Fruit fly (Drosophila melanogaster) whole organism, embryonic: ENCODE measurements around the gene DCTN6-p27.
A peak's percentile ranks its signal among the peaks of the same experiment; 100 is the strongest.

Source experiments
- Adf1 ChIP-seq: fragments of 200-800 bp; sonication (Bioruptor generic); IDR thresholded peaks from 2 replicates; pipeline ENCODE4 v1.3.6; 2022; ENCODE audit warnings: missing biosample characterization, missing genetic modification characterization
- CG10959 ChIP-seq: fragments of 200-800 bp; sonication (Bioruptor generic); IDR thresholded peaks from 2 replicates; pipeline ENCODE4 v1.3.6; 2022; ENCODE audit warnings: missing biosample characterization, missing genetic modification characterization
- CG12071 ChIP-seq: fragments of 200-800 bp; sonication (Bioruptor generic); optimal IDR thresholded peaks from 3 replicates; lab custom pipeline; 2018; ENCODE audit warnings: missing biosample characterization, mild to moderate bottlenecking, missing genetic modification characterization
- CG1233 ChIP-seq: fragments of 200-800 bp; sonication (Bioruptor generic); optimal IDR thresholded peaks from 4 replicates; lab custom pipeline; 2018; ENCODE audit warnings: missing biosample characterization, mild to moderate bottlenecking, missing genetic modification characterization
- CG12659 ChIP-seq: fragments of 200-800 bp; sonication (Bioruptor generic); optimal IDR thresholded peaks from 3 replicates; lab custom pipeline; 2017; ENCODE audit warnings: mild to moderate bottlenecking, missing biosample characterization, missing genetic modification reagents, missing genetic modification characterization
- CG15269 ChIP-seq: fragments of 200-800 bp; sonication (Bioruptor generic); optimal IDR thresholded peaks from 2 replicates; lab custom pipeline; 2018; ENCODE audit warnings: missing biosample characterization, mild to moderate bottlenecking, missing genetic modification characterization, moderate library complexity
- CG1602 ChIP-seq: fragments of 200-800 bp; sonication (Bioruptor generic); optimal IDR thresholded peaks from 3 replicates; lab custom pipeline; 2016; ENCODE audit warnings: missing biosample characterization, missing genetic modification characterization
- CG16779 ChIP-seq: fragments of 200-800 bp; sonication (Bioruptor generic); IDR thresholded peaks from 2 replicates; pipeline ENCODE4 v1.3.6; 2022; ENCODE audit warnings: missing biosample characterization, missing genetic modification characterization
- CG16863 ChIP-seq: fragments of 200-800 bp; sonication (Bioruptor generic); optimal IDR thresholded peaks from 3 replicates; lab custom pipeline; 2016; ENCODE audit warnings: missing biosample characterization, missing genetic modification characterization
- CG17568 ChIP-seq: fragments of 200-800 bp; sonication (Bioruptor generic); optimal IDR thresholded peaks from 2 replicates; lab custom pipeline; 2018; ENCODE audit warnings: missing biosample characterization, mild to moderate bottlenecking, missing genetic modification characterization, moderate library complexity
- CG18599 ChIP-seq: fragments of 200-800 bp; sonication (Bioruptor generic); optimal IDR thresholded peaks from 3 replicates; lab custom pipeline; 2017; ENCODE audit warnings: missing biosample characterization, missing genetic modification characterization, mild to moderate bottlenecking, moderate library complexity, missing genetic modification reagents
- CG31224 ChIP-seq: fragments of 200-800 bp; sonication (Bioruptor generic); IDR thresholded peaks from 2 replicates; pipeline ENCODE4 v1.3.6; 2022; ENCODE audit warnings: missing biosample characterization, missing genetic modification characterization
- CG31388 ChIP-seq: fragments of 200-800 bp; sonication (Bioruptor generic); optimal IDR thresholded peaks from 2 replicates; lab custom pipeline; 2016; ENCODE audit warnings: missing biosample characterization, missing genetic modification characterization
- CG3838 ChIP-seq: fragments of 200-800 bp; sonication (Bioruptor generic); optimal IDR thresholded peaks from 3 replicates; lab custom pipeline; 2016; ENCODE audit warnings: missing biosample characterization, missing genetic modification characterization
- CG43689 ChIP-seq: fragments of 200-800 bp; sonication (Bioruptor generic); IDR thresholded peaks from 2 replicates; pipeline ENCODE4 v1.3.6; 2022; ENCODE audit warnings: missing biosample characterization, missing genetic modification characterization
- CG4730 ChIP-seq: fragments of 200-800 bp; sonication (Bioruptor generic); IDR thresholded peaks from 2 replicates; pipeline ENCODE4 v1.3.6; 2022; ENCODE audit warnings: missing biosample characterization, missing genetic modification characterization
- CG5180 ChIP-seq: fragments of 200-800 bp; sonication (Bioruptor generic); optimal IDR thresholded peaks from 3 replicates; lab custom pipeline; 2017; ENCODE audit warnings: missing biosample characterization, missing genetic modification characterization, mild to moderate bottlenecking, moderate library complexity, missing genetic modification reagents
- CG6254 ChIP-seq: fragments of 200-800 bp; sonication (Bioruptor generic); optimal IDR thresholded peaks from 3 replicates; lab custom pipeline; 2017; ENCODE audit warnings: mild to moderate bottlenecking, missing biosample characterization, missing genetic modification reagents, missing genetic modification characterization
- CG7928 ChIP-seq: fragments of 200-800 bp; sonication (Bioruptor generic); optimal IDR thresholded peaks from 2 replicates; lab custom pipeline; 2017; ENCODE audit warnings: missing biosample characterization, mild to moderate bottlenecking, missing genetic modification characterization
- Drgx ChIP-seq: fragments of 200-800 bp; sonication (Bioruptor generic); IDR thresholded peaks from 2 replicates; pipeline ENCODE4 v1.3.6; 2022; ENCODE audit warnings: missing biosample characterization, missing genetic modification characterization
- ERR ChIP-seq: fragments of 200-800 bp; sonication (Bioruptor generic); optimal IDR thresholded peaks from 2 replicates; lab custom pipeline; 2016; ENCODE audit warnings: missing biosample characterization, missing genetic modification characterization
- Fer2 ChIP-seq: fragments of 200-800 bp; sonication (Bioruptor generic); optimal IDR thresholded peaks from 2 replicates; lab custom pipeline; 2018; ENCODE audit warnings: missing biosample characterization, mild to moderate bottlenecking, missing genetic modification characterization, moderate library complexity
- Gsc ChIP-seq: fragments of 200-800 bp; sonication (Bioruptor generic); IDR thresholded peaks from 2 replicates; pipeline ENCODE4 v1.3.6; 2022; ENCODE audit warnings: missing biosample characterization, missing genetic modification characterization
- HLH3B ChIP-seq: fragments of 200-800 bp; sonication (Bioruptor generic); IDR thresholded peaks from 2 replicates; pipeline ENCODE4 v1.3.6; 2022; ENCODE audit warnings: missing biosample characterization, missing genetic modification characterization
- Hmr ChIP-seq: fragments of 200-800 bp; sonication (Bioruptor generic); optimal IDR thresholded peaks from 3 replicates; lab custom pipeline; 2017; ENCODE audit warnings: mild to moderate bottlenecking, missing biosample characterization, missing genetic modification reagents, missing genetic modification characterization
- Lim3 ChIP-seq: fragments of 200-800 bp; sonication (Bioruptor generic); IDR thresholded peaks from 2 replicates; pipeline ENCODE4 v1.3.6; 2022; ENCODE audit warnings: missing biosample characterization, missing genetic modification characterization
- TFAM ChIP-seq: fragments of 200-800 bp; sonication (Bioruptor generic); optimal IDR thresholded peaks from 2 replicates; lab custom pipeline; 2017; ENCODE audit warnings: missing biosample characterization, missing genetic modification characterization, inconsistent platforms
- Tbp ChIP-seq: fragments of >200 bp; optimal IDR thresholded peaks from 2 replicates; lab custom pipeline; 2018; ENCODE audit warnings: missing biosample characterization, missing genetic modification characterization
- ap ChIP-seq: fragments of 200-800 bp; sonication (Bioruptor generic); IDR thresholded peaks from 2 replicates; pipeline ENCODE4 v1.3.6; 2022; ENCODE audit warnings: missing biosample characterization, missing genetic modification characterization
- bsh ChIP-seq, 2 experiments: fragments of 200-800 bp; sonication (Bioruptor generic); optimal IDR thresholded peaks; 2 replicates each; lab custom pipeline; 2017 to 2018; ENCODE audit warnings: mild to moderate bottlenecking in 2 of 2, missing biosample characterization in 2 of 2, missing genetic modification characterization in 2 of 2, moderate library complexity in 1 of 2
- cad ChIP-seq: fragments of >200 bp; optimal IDR thresholded peaks from 2 replicates; lab custom pipeline; 2017; ENCODE audit warnings: missing biosample characterization, missing genetic modification characterization
- cato ChIP-seq: fragments of 200-800 bp; sonication (Bioruptor generic); optimal IDR thresholded peaks from 2 replicates; lab custom pipeline; 2016; ENCODE audit warnings: missing biosample characterization, missing genetic modification characterization, borderline replicate concordance
- dmrt11E ChIP-seq: fragments of 200-800 bp; sonication (Bioruptor generic); optimal IDR thresholded peaks from 3 replicates; lab custom pipeline; 2018; ENCODE audit warnings: missing biosample characterization, mild to moderate bottlenecking, missing genetic modification characterization, moderate library complexity
- fd96Cb ChIP-seq: fragments of 200-800 bp; sonication (Bioruptor generic); optimal IDR thresholded peaks from 2 replicates; lab custom pipeline; 2018; ENCODE audit warnings: missing biosample characterization, mild to moderate bottlenecking, missing genetic modification characterization, moderate library complexity
- fu2 ChIP-seq: fragments of 200-800 bp; sonication (Bioruptor generic); optimal IDR thresholded peaks from 2 replicates; lab custom pipeline; 2016; ENCODE audit warnings: missing biosample characterization, missing genetic modification characterization
- kah ChIP-seq: fragments of 200-800 bp; sonication (Bioruptor generic); optimal IDR thresholded peaks from 2 replicates; lab custom pipeline; 2018; ENCODE audit warnings: missing biosample characterization, mild to moderate bottlenecking, missing genetic modification characterization
- klu ChIP-seq: fragments of 200-800 bp; sonication (Bioruptor generic); IDR thresholded peaks from 2 replicates; pipeline ENCODE4 v1.3.6; 2022; ENCODE audit warnings: missing biosample characterization, missing genetic modification characterization
- lola ChIP-seq, 3 experiments: fragments of >200 bp in 2 of 3; fragments of 200-800 bp in 1 of 3; sonication (Bioruptor generic) in 1 of 3; optimal IDR thresholded peaks; 2 replicates each; lab custom pipeline; 2017 to 2019; ENCODE audit warnings: missing biosample characterization in 3 of 3, missing genetic modification characterization in 3 of 3, mild to moderate bottlenecking in 1 of 3, moderate library complexity in 1 of 3
- luna ChIP-seq: fragments of 200-800 bp; sonication (Bioruptor generic); optimal IDR thresholded peaks from 2 replicates; lab custom pipeline; 2016; ENCODE audit warnings: missing biosample characterization, missing genetic modification characterization
- nerfin-2 ChIP-seq: fragments of 200-800 bp; sonication (Bioruptor generic); IDR thresholded peaks from 2 replicates; pipeline ENCODE4 v1.3.6; 2022; ENCODE audit warnings: missing biosample characterization, missing genetic modification characterization; ENCODE audit not compliant: partially characterized antibody
- otp ChIP-seq: fragments of 200-800 bp; sonication (Bioruptor generic); IDR thresholded peaks from 3 replicates; pipeline ENCODE4, ENCODE4 v1.3.6; 2022; ENCODE audit warnings: missing biosample characterization, missing genetic modification characterization
- phol ChIP-seq: fragments of 200-800 bp; sonication (Bioruptor generic); optimal IDR thresholded peaks from 3 replicates; lab custom pipeline; 2018; ENCODE audit warnings: missing biosample characterization, mild to moderate bottlenecking, missing genetic modification characterization, moderate library complexity
- pnt ChIP-seq: fragments of 200-800 bp; sonication (Bioruptor generic); optimal IDR thresholded peaks from 3 replicates; lab custom pipeline; 2016; ENCODE audit warnings: missing biosample characterization, missing genetic modification characterization
- ro ChIP-seq: fragments of 200-800 bp; sonication (Bioruptor generic); IDR thresholded peaks from 2 replicates; pipeline ENCODE4 v1.3.6; 2022; ENCODE audit warnings: missing biosample characterization, missing genetic modification characterization
- sd ChIP-seq: fragments of 200-800 bp; sonication (Bioruptor generic); optimal IDR thresholded peaks from 3 replicates; lab custom pipeline; 2018; ENCODE audit warnings: missing biosample characterization, mild to moderate bottlenecking, missing genetic modification characterization, moderate library complexity
- sob ChIP-seq: fragments of 200-800 bp; sonication (Bioruptor generic); IDR thresholded peaks from 2 replicates; pipeline ENCODE4 v1.3.6; 2022; ENCODE audit warnings: missing biosample characterization, missing genetic modification characterization
- ssp ChIP-seq: fragments of 200-800 bp; sonication (Bioruptor generic); IDR thresholded peaks from 2 replicates; pipeline ENCODE4 v1.3.6; 2022; ENCODE audit warnings: missing biosample characterization, missing genetic modification characterization
- tin ChIP-seq: fragments of 200-800 bp; sonication (Bioruptor generic); optimal IDR thresholded peaks from 3 replicates; lab custom pipeline; 2016; ENCODE audit warnings: missing biosample characterization, missing genetic modification characterization
- tll ChIP-seq, 2 experiments: fragments of 200-800 bp in 1 of 2; fragments of >200 bp in 1 of 2; sonication (Bioruptor generic) in 1 of 2; optimal IDR thresholded peaks; 2 replicates each; lab custom pipeline; 2017 to 2019; ENCODE audit warnings: missing biosample characterization in 2 of 2, missing genetic modification characterization in 2 of 2, mild to moderate bottlenecking in 1 of 2, moderate library complexity in 1 of 2
- unpg ChIP-seq: fragments of 200-800 bp; sonication (Bioruptor generic); optimal IDR thresholded peaks from 3 replicates; lab custom pipeline; 2018; ENCODE audit warnings: missing biosample characterization, mild to moderate bottlenecking, missing genetic modification characterization, moderate library complexity
- zen ChIP-seq: fragments of 200-800 bp; sonication (Bioruptor generic); optimal IDR thresholded peaks from 3 replicates; lab custom pipeline; 2018; ENCODE audit warnings: missing biosample characterization, mild to moderate bottlenecking, missing genetic modification characterization, moderate library complexity

DCTN6-p27 gene

DNA sequence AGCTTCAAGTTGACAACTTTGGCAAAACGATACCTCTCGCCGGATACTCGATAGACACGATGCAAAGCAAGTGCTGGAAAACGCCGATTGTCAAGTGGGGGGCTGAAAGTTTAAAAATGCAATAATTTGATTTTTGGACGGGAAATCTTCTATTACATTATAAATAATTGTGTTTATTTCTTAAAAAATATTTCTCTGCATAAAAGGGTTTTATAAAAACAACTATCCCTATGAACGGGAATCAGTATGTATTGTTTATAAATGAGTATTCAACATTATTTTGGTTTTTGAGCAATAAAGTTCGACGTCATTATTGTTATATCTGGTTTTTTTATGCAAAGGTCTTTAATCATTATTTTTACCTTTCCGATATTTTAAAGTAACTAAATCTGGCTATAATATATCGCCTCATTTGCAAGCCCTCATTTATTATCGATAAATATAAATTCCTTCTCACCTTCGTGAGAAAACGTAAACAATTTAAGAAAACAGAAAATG lies at the start of gene DCTN6-p27, which contains the start of gene AsnRS (continued):
- TF ChIP-seq luna (GFP tag; lab: Kevin White, UChicago) (no peak), tll (GFP tag; optimal IDR thresholded peaks at IDR 0.05; lab: Kevin White, UChicago) (no peak), Fer2 (tag; lab: Kevin White, UChicago) (peak; percentile 67), CG6254 (GFP tag; lab: Kevin White, UChicago) (no peak), cad (GFP tag; lab: Kevin White, UChicago) (no peak), otp (0 out of 3 replicates have a peak, but pooled peaks have one; percentile 40), sob (GFP tag; lab: Robert Waterston, UW) (peak; percentile 78), CG3838 (GFP tag; lab: Kevin White, UChicago) (no peak), CG10959 (no peak), Adf1 (GFP tag; lab: Robert Waterston, UW) (no peak), CG12659 (GFP tag; lab: Kevin White, UChicago) (peak; percentile 78), phol (tag; lab: Kevin White, UChicago) (peak; percentile 76), lola (GFP tag; optimal IDR thresholded peaks at IDR 0.05; lab: Kevin White, UChicago) (peak in 1 of 3 experiments; percentile 65), ERR (GFP tag; lab: Kevin White, UChicago) (peak; percentile 36), klu (GFP tag; lab: Robert Waterston, UW) (no peak), CG16863 (GFP tag; lab: Kevin White, UChicago) (peak; percentile 95), fd96Cb (tag; lab: Kevin White, UChicago) (peak; percentile 19), CG12071 (GFP tag; lab: Kevin White, UChicago) (no peak), CG7928 (GFP tag; lab: Kevin White, UChicago) (peak; percentile 13), HLH3B (GFP tag; lab: Robert Waterston, UW) (0 out of 2 replicates have a peak, but pooled peaks have one; percentile 35), zen (peak; percentile 43), CG31224 (GFP tag; lab: Robert Waterston, UW) (peak; percentile 39; the same call in 1 of the 2 replicates), kah (no peak), CG5180 (no peak), CG15269 (peak; percentile 74), pnt (peak; percentile 15), sd (tag; lab: Kevin White, UChicago) (peak; percentile 99), dmrt11E (peak; percentile 59), ssp (GFP tag; lab: Robert Waterston, UW) (peak; percentile 46), fu2 (GFP tag; lab: Kevin White, UChicago) (peak; percentile 21), TFAM (no peak)
- TF ChIP-seq, all 482 proteins: peak for 323

DNA sequence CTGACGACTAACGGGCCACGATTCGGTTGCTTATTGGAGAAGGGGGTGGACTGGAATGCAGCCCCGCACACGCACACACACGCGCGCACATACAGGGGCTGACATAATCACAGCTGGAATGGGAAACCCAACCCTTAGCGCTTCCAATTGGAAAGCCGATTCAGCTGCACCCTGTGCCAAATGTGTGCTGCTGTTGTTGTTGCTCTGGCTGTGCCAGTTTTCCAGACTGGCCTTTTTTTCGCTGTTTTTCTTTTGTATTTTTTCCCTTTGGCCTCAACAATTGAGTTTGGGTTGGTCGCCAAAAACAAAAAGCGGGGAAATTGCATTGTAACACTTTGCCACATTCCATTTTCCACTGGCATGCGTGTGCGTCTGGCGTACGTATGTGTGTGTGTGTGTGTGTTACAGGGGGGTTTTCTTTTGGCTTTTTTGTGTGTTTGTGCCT lies 48.8 kb upstream of the DCTN6-p27 start:
- TF ChIP-seq CG1233 (GFP tag; lab: Kevin White, UChicago): no peak
- TF ChIP-seq ap (GFP tag; lab: Robert Waterston, UW): no peak
- TF ChIP-seq unpg (GFP tag; lab: Kevin White, UChicago): no peak
- no peak for TF ChIP-seq CG31388 (GFP tag; lab: Kevin White, UChicago)
- no peak for TF ChIP-seq CG17568 (GFP tag; lab: Kevin White, UChicago)
- no peak for TF ChIP-seq cato (GFP tag; lab: Kevin White, UChicago)
- no peak; the same call in 1 of the 2 replicates for TF ChIP-seq Lim3
- no peak for TF ChIP-seq bsh (GFP tag; optimal IDR thresholded peaks at IDR 0.05; lab: Kevin White, UChicago)
- TF ChIP-seq Gsc: no peak
- no peak for TF ChIP-seq tin (GFP tag; lab: Kevin White, UChicago)
- TF ChIP-seq nerfin-2 (GFP tag; lab: Robert Waterston, UW): no peak
- TF ChIP-seq CG43689 (GFP tag; lab: Robert Waterston, UW): no peak
- TF ChIP-seq ro (GFP tag; lab: Robert Waterston, UW): no peak
- no peak for TF ChIP-seq CG16779 (GFP tag; lab: Robert Waterston, UW)
- TF ChIP-seq Drgx (GFP tag; lab: Robert Waterston, UW): peak; percentile 15; the same call in 1 of the 2 replicates
- TF ChIP-seq Hmr (GFP tag; lab: Kevin White, UChicago): no peak
- no peak for TF ChIP-seq CG18599 (GFP tag; lab: Kevin White, UChicago)
- no peak for TF ChIP-seq CG4730 (GFP tag; lab: Robert Waterston, UW)
- TF ChIP-seq Tbp (GFP tag; lab: Kevin White, UChicago): no peak
- TF ChIP-seq CG1602: no peak
